Fruit fly (Drosophila melanogaster): ENCODE results near the gene CG3919.

DNA sequence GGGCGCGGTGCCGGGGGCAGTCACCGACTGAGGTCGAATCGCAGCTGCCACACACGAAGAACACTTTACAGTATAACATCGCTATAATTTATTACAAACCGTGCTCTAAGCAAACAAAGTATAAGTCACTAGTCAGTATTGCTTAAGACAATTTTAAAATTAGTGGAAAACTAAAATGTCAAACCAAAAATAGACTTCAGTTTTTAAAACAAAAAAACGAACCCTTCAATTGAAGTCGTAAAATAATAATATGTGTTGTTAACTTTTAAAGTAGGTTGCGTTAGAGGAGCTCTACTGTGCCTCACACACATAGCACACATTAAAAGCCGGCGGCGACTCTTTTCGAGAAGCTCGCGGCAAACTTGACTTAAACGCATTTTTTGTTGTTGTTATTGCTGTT is 11.7 kb downstream of the CG3919 start:
- TF ChIP-seq CG8478 (optimal IDR thresholded peaks at IDR 0.05): no peak
- TF ChIP-seq Dll (optimal IDR thresholded peaks at IDR 0.05): no peak
- no peak for TF ChIP-seq psq (optimal IDR thresholded peaks at IDR 0.05)
- TF ChIP-seq usp (GFP tag; optimal IDR thresholded peaks at IDR 0.05): no peak
- no peak for TF ChIP-seq EcR (GFP tag; optimal IDR thresholded peaks at IDR 0.05)
- no peak for TF ChIP-seq pan (optimal IDR thresholded peaks at IDR 0.05)
